Worm (Caenorhabditis elegans): ENCODE data around the gene F43C11.2.

- TF ChIP-seq elt-1 (tag; optimal IDR thresholded peaks at IDR 0.05) (no peak), fkh-10 (GFP tag; optimal IDR thresholded peaks at IDR 0.05) (no peak), ceh-82 (tag; optimal IDR thresholded peaks at IDR 0.05) (no peak), ztf-11 (tag; optimal IDR thresholded peaks at IDR 0.05) (no peak), nhr-23 (tag; optimal IDR thresholded peaks at IDR 0.05) (no peak), tbx-2 (tag; optimal IDR thresholded peaks at IDR 0.05) (no peak), nhr-28 (tag; optimal IDR thresholded peaks at IDR 0.05) (no peak), nfya-1 (tag; optimal IDR thresholded peaks at IDR 0.05; ENCODE audit: insufficient read depth) (no peak), mdl-1 (tag; optimal IDR thresholded peaks at IDR 0.05) (no peak), ZK546.5 (tag; optimal IDR thresholded peaks at IDR 0.05) (no peak)
These were observed 23.2 kb downstream of the F43C11.2 start, which contains the start of gene F16G10.6 for ce11 chrII:2377751-2378150.
